Fruit fly (Drosophila melanogaster) whole organism, embryonic: Measurements from ENCODE around the gene CG32163.
A peak's percentile ranks its signal among the peaks of the same experiment; 100 is the strongest.

Experiments
- Antp ChIP-seq: fragments of 200-800 bp; sonication (Bioruptor generic); optimal IDR thresholded peaks from 3 replicates; lab custom pipeline; 2016; ENCODE audit warnings: missing biosample characterization, missing genetic modification characterization
- BtbVII ChIP-seq: fragments of 200-800 bp; sonication (Bioruptor generic); optimal IDR thresholded peaks from 3 replicates; lab custom pipeline; 2017; ENCODE audit warnings: missing biosample characterization, mild to moderate bottlenecking, missing genetic modification characterization
- CG11456 ChIP-seq: fragments of 200-800 bp; sonication (Bioruptor generic); IDR thresholded peaks from 3 replicates; pipeline ENCODE4 v1.3.6; 2022; ENCODE audit warnings: missing biosample characterization, missing genetic modification characterization
- CG12155 ChIP-seq: fragments of 200-800 bp; sonication (Bioruptor generic); optimal IDR thresholded peaks from 3 replicates; lab custom pipeline; 2016; ENCODE audit warnings: missing biosample characterization, missing genetic modification characterization
- CG13624 ChIP-seq: fragments of 200-800 bp; sonication (Bioruptor generic); optimal IDR thresholded peaks from 2 replicates; lab custom pipeline; 2016; ENCODE audit warnings: missing biosample characterization, missing genetic modification characterization
- CG15269 ChIP-seq: fragments of 200-800 bp; sonication (Bioruptor generic); optimal IDR thresholded peaks from 2 replicates; lab custom pipeline; 2018; ENCODE audit warnings: missing biosample characterization, mild to moderate bottlenecking, missing genetic modification characterization, moderate library complexity
- CG1602 ChIP-seq: fragments of 200-800 bp; sonication (Bioruptor generic); optimal IDR thresholded peaks from 3 replicates; lab custom pipeline; 2016; ENCODE audit warnings: missing biosample characterization, missing genetic modification characterization
- CG17385 ChIP-seq: fragments of 200-800 bp; sonication (Bioruptor generic); optimal IDR thresholded peaks from 3 replicates; lab custom pipeline; 2018; ENCODE audit warnings: missing biosample characterization, mild to moderate bottlenecking, missing genetic modification characterization
- CG17829 ChIP-seq: fragments of 200-800 bp; optimal IDR thresholded peaks from 2 replicates; lab custom pipeline; 2019; ENCODE audit warnings: missing biosample characterization, mild to moderate bottlenecking, missing genetic modification characterization, moderate library complexity
- CG2202 ChIP-seq: fragments of 200-800 bp; sonication (Bioruptor generic); optimal IDR thresholded peaks from 2 replicates; lab custom pipeline; 2018; ENCODE audit warnings: missing biosample characterization, mild to moderate bottlenecking, missing genetic modification characterization
- CG2712 ChIP-seq: fragments of 200-800 bp; optimal IDR thresholded peaks from 3 replicates; lab custom pipeline; 2019; ENCODE audit warnings: missing biosample characterization, mild to moderate bottlenecking, missing genetic modification characterization, moderate library complexity
- CG30403 ChIP-seq: fragments of 200-800 bp; sonication (Bioruptor generic); optimal IDR thresholded peaks from 3 replicates; lab custom pipeline; 2016; ENCODE audit warnings: missing biosample characterization, missing genetic modification characterization
- CG30431 ChIP-seq: fragments of 200-800 bp; sonication (Bioruptor generic); optimal IDR thresholded peaks from 2 replicates; lab custom pipeline; 2017; ENCODE audit warnings: missing biosample characterization, missing genetic modification characterization
- CG6813 ChIP-seq: fragments of 200-800 bp; sonication (Bioruptor generic); optimal IDR thresholded peaks from 2 replicates; lab custom pipeline; 2017; ENCODE audit warnings: missing biosample characterization, missing genetic modification characterization, mild to moderate bottlenecking, moderate library complexity, missing genetic modification reagents
- CG7786 ChIP-seq: fragments of 200-800 bp; sonication (Bioruptor generic); optimal IDR thresholded peaks from 2 replicates; lab custom pipeline; 2016; ENCODE audit warnings: missing biosample characterization, missing genetic modification characterization
- Chrac-16 ChIP-seq: fragments of 200-800 bp; sonication (Bioruptor generic); optimal IDR thresholded peaks from 3 replicates; lab custom pipeline; 2016; ENCODE audit warnings: missing biosample characterization, missing genetic modification characterization
- Dip3 ChIP-seq: fragments of 200-800 bp; sonication (Bioruptor generic); optimal IDR thresholded peaks from 3 replicates; lab custom pipeline; 2016; ENCODE audit warnings: missing biosample characterization, missing genetic modification characterization
- ERR ChIP-seq: fragments of 200-800 bp; sonication (Bioruptor generic); optimal IDR thresholded peaks from 2 replicates; lab custom pipeline; 2016; ENCODE audit warnings: missing biosample characterization, missing genetic modification characterization
- Hmr ChIP-seq: fragments of 200-800 bp; sonication (Bioruptor generic); optimal IDR thresholded peaks from 3 replicates; lab custom pipeline; 2017; ENCODE audit warnings: mild to moderate bottlenecking, missing biosample characterization, missing genetic modification reagents, missing genetic modification characterization
- MBD-R2 ChIP-seq: fragments of 200-800 bp; sonication (Bioruptor generic); IDR thresholded peaks from 2 replicates; pipeline ENCODE4 v1.3.6; 2022; ENCODE audit warnings: missing biosample characterization, missing genetic modification characterization
- Meics ChIP-seq: fragments of 200-800 bp; sonication (Bioruptor generic); optimal IDR thresholded peaks from 2 replicates; lab custom pipeline; 2017; ENCODE audit warnings: missing biosample characterization, mild to moderate bottlenecking, missing genetic modification characterization
- NK7.1 ChIP-seq: fragments of 200-800 bp; sonication (Bioruptor generic); optimal IDR thresholded peaks from 3 replicates; lab custom pipeline; 2016; ENCODE audit warnings: missing biosample characterization, missing genetic modification characterization
- Oli ChIP-seq: fragments of 200-800 bp; sonication (Bioruptor generic); optimal IDR thresholded peaks from 2 replicates; lab custom pipeline; 2018; ENCODE audit warnings: missing biosample characterization, mild to moderate bottlenecking, missing genetic modification characterization, moderate library complexity
- PHDP ChIP-seq: fragments of 200-800 bp; sonication (Bioruptor generic); optimal IDR thresholded peaks from 3 replicates; lab custom pipeline; 2018; ENCODE audit warnings: missing biosample characterization, mild to moderate bottlenecking, missing genetic modification characterization, moderate library complexity
- Ptx1 ChIP-seq: fragments of 200-800 bp; sonication (Bioruptor generic); IDR thresholded peaks from 2 replicates; pipeline ENCODE4 v1.3.6; 2022; ENCODE audit warnings: missing biosample characterization, missing genetic modification characterization
- Ravus ChIP-seq: fragments of 200-800 bp; sonication (Bioruptor generic); IDR thresholded peaks from 2 replicates; pipeline ENCODE4 v1.3.6; 2022; ENCODE audit warnings: missing biosample characterization, missing genetic modification characterization
- Scr ChIP-seq: fragments of 200-800 bp; sonication (Bioruptor generic); IDR thresholded peaks from 2 replicates; pipeline ENCODE4 v1.3.6; 2022; ENCODE audit warnings: missing biosample characterization, missing genetic modification characterization; ENCODE audit not compliant: partially characterized antibody
- Sox100B ChIP-seq: fragments of 200-800 bp; sonication (Bioruptor generic); optimal IDR thresholded peaks from 3 replicates; lab custom pipeline; 2018; ENCODE audit warnings: missing biosample characterization, mild to moderate bottlenecking, missing genetic modification characterization
- Stat92E ChIP-seq, 3 experiments: fragments of >200 bp in 2 of 3; fragments of 200-800 bp in 1 of 3; sonication (Bioruptor generic) in 1 of 3; optimal IDR thresholded peaks; 2 replicates each; lab custom pipeline; 2017 to 2019; ENCODE audit warnings: missing biosample characterization in 3 of 3, missing genetic modification characterization in 3 of 3, mild to moderate bottlenecking in 1 of 3, moderate library complexity in 1 of 3
- bab2 ChIP-seq: fragments of 200-800 bp; sonication (Bioruptor generic); optimal IDR thresholded peaks from 2 replicates; lab custom pipeline; 2016; ENCODE audit warnings: missing biosample characterization, missing genetic modification characterization
- bowl ChIP-seq: fragments of 200-800 bp; sonication (Bioruptor generic); IDR thresholded peaks from 2 replicates; pipeline ENCODE4 v1.3.6; 2022; ENCODE audit warnings: missing biosample characterization, missing genetic modification characterization
- dmrt11E ChIP-seq: fragments of 200-800 bp; sonication (Bioruptor generic); optimal IDR thresholded peaks from 3 replicates; lab custom pipeline; 2018; ENCODE audit warnings: missing biosample characterization, mild to moderate bottlenecking, missing genetic modification characterization, moderate library complexity
- ewg ChIP-seq: fragments of 200-800 bp; sonication (Bioruptor generic); optimal IDR thresholded peaks from 3 replicates; lab custom pipeline; 2017; ENCODE audit warnings: mild to moderate bottlenecking, missing biosample characterization, missing genetic modification reagents, missing genetic modification characterization
- ftz-f1 ChIP-seq: fragments of 200-800 bp; sonication (Bioruptor generic); optimal IDR thresholded peaks from 2 replicates; lab custom pipeline; 2016; ENCODE audit warnings: missing biosample characterization, missing genetic modification characterization
- gcm2 ChIP-seq: fragments of 200-800 bp; sonication (Bioruptor generic); optimal IDR thresholded peaks from 2 replicates; lab custom pipeline; 2016; ENCODE audit warnings: missing biosample characterization, missing genetic modification characterization
- gem ChIP-seq: fragments of 200-800 bp; sonication (Bioruptor generic); optimal IDR thresholded peaks from 2 replicates; lab custom pipeline; 2019; ENCODE audit warnings: missing biosample characterization, mild to moderate bottlenecking, missing genetic modification characterization, moderate library complexity
- hbn ChIP-seq: fragments of 200-800 bp; sonication (Bioruptor generic); IDR thresholded peaks from 2 replicates; pipeline ENCODE4 v1.3.6; 2022; ENCODE audit warnings: missing biosample characterization, missing genetic modification characterization; ENCODE audit not compliant: partially characterized antibody
- lab ChIP-seq: fragments of 200-800 bp; sonication (Bioruptor generic); optimal IDR thresholded peaks from 3 replicates; lab custom pipeline; 2017; ENCODE audit warnings: missing biosample characterization, missing genetic modification characterization, mild to moderate bottlenecking, moderate library complexity, missing genetic modification reagents
- lbe ChIP-seq: fragments of 200-800 bp; sonication (Bioruptor generic); optimal IDR thresholded peaks from 2 replicates; lab custom pipeline; 2016; ENCODE audit warnings: missing biosample characterization, mild to moderate bottlenecking, missing genetic modification characterization
- otp ChIP-seq: fragments of 200-800 bp; sonication (Bioruptor generic); IDR thresholded peaks from 3 replicates; pipeline ENCODE4, ENCODE4 v1.3.6; 2022; ENCODE audit warnings: missing biosample characterization, missing genetic modification characterization
- pros ChIP-seq: fragments of 200-800 bp; sonication (Bioruptor generic); optimal IDR thresholded peaks from 3 replicates; lab custom pipeline; 2019; ENCODE audit warnings: missing biosample characterization, mild to moderate bottlenecking, missing genetic modification characterization, moderate library complexity
- pzg ChIP-seq: fragments of 200-800 bp; sonication (Bioruptor generic); optimal IDR thresholded peaks from 3 replicates; lab custom pipeline; 2018; ENCODE audit warnings: missing biosample characterization, mild to moderate bottlenecking, missing genetic modification characterization, moderate library complexity
- seq ChIP-seq: fragments of 200-800 bp; sonication (Bioruptor generic); IDR thresholded peaks from 2 replicates; pipeline ENCODE4 v1.3.6; 2022; ENCODE audit warnings: missing biosample characterization, missing genetic modification characterization
- slp2 ChIP-seq: fragments of 200-800 bp; sonication (Bioruptor generic); optimal IDR thresholded peaks from 2 replicates; lab custom pipeline; 2016; ENCODE audit warnings: missing biosample characterization, missing genetic modification characterization
- so ChIP-seq: fragments of 200-800 bp; sonication (Bioruptor generic); IDR thresholded peaks from 3 replicates; pipeline ENCODE4 v1.3.6; 2022; ENCODE audit warnings: missing biosample characterization, missing genetic modification characterization
- ssp ChIP-seq: fragments of 200-800 bp; sonication (Bioruptor generic); IDR thresholded peaks from 2 replicates; pipeline ENCODE4 v1.3.6; 2022; ENCODE audit warnings: missing biosample characterization, missing genetic modification characterization
- tna ChIP-seq: fragments of 200-800 bp; sonication (Bioruptor generic); IDR thresholded peaks from 2 replicates; pipeline ENCODE4 v1.3.6; 2022; ENCODE audit warnings: missing biosample characterization, missing genetic modification characterization; ENCODE audit not compliant: partially characterized antibody
- trem ChIP-seq: fragments of 200-800 bp; optimal IDR thresholded peaks from 3 replicates; lab custom pipeline; 2019; ENCODE audit warnings: missing biosample characterization, mild to moderate bottlenecking, missing genetic modification characterization, moderate library complexity
- tx ChIP-seq: fragments of 200-800 bp; sonication (Bioruptor generic); optimal IDR thresholded peaks from 2 replicates; lab custom pipeline; 2016; ENCODE audit warnings: missing biosample characterization, missing genetic modification characterization
- vvl ChIP-seq: fragments of 200-800 bp; sonication (Bioruptor generic); IDR thresholded peaks from 2 replicates; pipeline ENCODE4 v1.3.6; 2022; ENCODE audit warnings: missing biosample characterization, missing genetic modification characterization
- wdn ChIP-seq: fragments of 200-800 bp; sonication (Bioruptor generic); IDR thresholded peaks from 2 replicates; pipeline ENCODE4 v1.3.6; 2022; ENCODE audit warnings: missing biosample characterization, missing genetic modification characterization

Gene CG32163

dm6 chr3L:16609120-16609519 lies 22.2 kb downstream of the CG32163 start, which contains the start of gene CG4098 (continued):
- no peak for TF ChIP-seq NK7.1 (GFP tag; lab: Kevin White, UChicago)
- TF ChIP-seq CG2202 (tag; lab: Kevin White, UChicago): no peak
- peak; percentile 68 for TF ChIP-seq CG7786
- TF ChIP-seq gem (tag; lab: Kevin White, UChicago): peak; percentile 48
- TF ChIP-seq CG17829 (tag; lab: Kevin White, UChicago): peak; percentile 45
- no peak for TF ChIP-seq Sox100B (GFP tag; lab: Kevin White, UChicago)
- TF ChIP-seq PHDP (tag; lab: Kevin White, UChicago): peak; percentile 20
- peak; percentile 90 for TF ChIP-seq vvl (GFP tag; lab: Robert Waterston, UW)
- peak; percentile 52 for TF ChIP-seq Hmr (GFP tag; lab: Kevin White, UChicago)
- peak; percentile 66 for TF ChIP-seq wdn (GFP tag; lab: Robert Waterston, UW)
- TF ChIP-seq Antp (GFP tag; lab: Kevin White, UChicago): peak; percentile 83
- peak; percentile 58 for TF ChIP-seq CG12155 (GFP tag; lab: Kevin White, UChicago)
- TF ChIP-seq tna (GFP tag; lab: Robert Waterston, UW): no peak
- TF ChIP-seq CG6813 (GFP tag; lab: Kevin White, UChicago): no peak
- peak; percentile 59 for TF ChIP-seq bab2 (GFP tag; lab: Kevin White, UChicago)
- TF ChIP-seq BtbVII (GFP tag; lab: Kevin White, UChicago): no peak
- TF ChIP-seq Meics: peak; percentile 69
- peak; percentile 51 for TF ChIP-seq Chrac-16 (GFP tag; lab: Kevin White, UChicago)
- TF ChIP-seq CG11456 (GFP tag; lab: Robert Waterston, UW): peak; percentile 85; the same call in 2 of the 3 replicates
- peak; percentile 39 for TF ChIP-seq ERR (GFP tag; lab: Kevin White, UChicago)
- peak; percentile 58 for TF ChIP-seq CG15269 (tag; lab: Kevin White, UChicago)
- no peak for TF ChIP-seq Ravus (GFP tag; lab: Robert Waterston, UW)
- TF ChIP-seq bowl (GFP tag; lab: Robert Waterston, UW): no peak
- TF ChIP-seq slp2 (GFP tag; lab: Kevin White, UChicago): no peak
- peak; percentile 55 for TF ChIP-seq Dip3 (GFP tag; lab: Kevin White, UChicago)
- peak; percentile 46 for TF ChIP-seq ssp
- peak; percentile 16 for TF ChIP-seq CG1602 (GFP tag; lab: Kevin White, UChicago)
- peak; percentile 29 for TF ChIP-seq CG30431 (GFP tag; lab: Kevin White, UChicago)
- TF ChIP-seq pros: no peak
- TF ChIP-seq Scr (GFP tag; lab: Robert Waterston, UW): no peak
- peak; percentile 79 for TF ChIP-seq Ptx1 (GFP tag; lab: Robert Waterston, UW)
- no peak for TF ChIP-seq trem (tag; lab: Kevin White, UChicago)
- TF ChIP-seq tx: no peak
- peak; percentile 64 for TF ChIP-seq CG30403 (GFP tag; lab: Kevin White, UChicago)
- TF ChIP-seq seq (GFP tag; lab: Robert Waterston, UW): no peak; the same call in 1 of the 2 replicates
- peak; percentile 29 for TF ChIP-seq gcm2
- TF ChIP-seq CG13624 (GFP tag; lab: Kevin White, UChicago): peak; percentile 59
- TF ChIP-seq lab: peak; percentile 67
- peak; percentile 21; the same call in 1 of the 2 replicates for TF ChIP-seq hbn (GFP tag; lab: Robert Waterston, UW)
- peak; percentile 10 for TF ChIP-seq ftz-f1 (GFP tag; lab: Kevin White, UChicago)
- TF ChIP-seq CG17385 (GFP tag; lab: Kevin White, UChicago): peak; percentile 34
- peak; percentile 68 for TF ChIP-seq pzg (GFP tag; lab: Kevin White, UChicago)
- TF ChIP-seq dmrt11E (tag; lab: Kevin White, UChicago): no peak
- TF ChIP-seq Stat92E (GFP tag; optimal IDR thresholded peaks at IDR 0.05; lab: Kevin White, UChicago): no peak
- TF ChIP-seq so (GFP tag; lab: Robert Waterston, UW): 0 out of 3 replicates have a peak, but pooled peaks have one; percentile 11
- TF ChIP-seq ewg: no peak
- peak; percentile 95 for TF ChIP-seq MBD-R2 (GFP tag; lab: Robert Waterston, UW)
- TF ChIP-seq Oli (tag; lab: Kevin White, UChicago): peak; percentile 1
- peak; percentile 21 for TF ChIP-seq lbe (GFP tag; lab: Kevin White, UChicago)
- TF ChIP-seq CG2712: peak; percentile 37
- TF ChIP-seq otp (GFP tag; lab: Robert Waterston, UW): peak; percentile 49; the same call in 1 of the 3 replicates
